Fruit fly (Drosophila melanogaster) whole organism, larva: Measurements from ENCODE around the gene Ubc2.

Experiments
- noc ChIP-seq: fragments of 200-800 bp; sonication (Bioruptor generic); optimal IDR thresholded peaks from 3 replicates; lab custom pipeline; 2019; ENCODE audit warnings: missing biosample characterization, mild to moderate bottlenecking, missing genetic modification characterization, moderate library complexity

Ubc2 gene

DNA sequence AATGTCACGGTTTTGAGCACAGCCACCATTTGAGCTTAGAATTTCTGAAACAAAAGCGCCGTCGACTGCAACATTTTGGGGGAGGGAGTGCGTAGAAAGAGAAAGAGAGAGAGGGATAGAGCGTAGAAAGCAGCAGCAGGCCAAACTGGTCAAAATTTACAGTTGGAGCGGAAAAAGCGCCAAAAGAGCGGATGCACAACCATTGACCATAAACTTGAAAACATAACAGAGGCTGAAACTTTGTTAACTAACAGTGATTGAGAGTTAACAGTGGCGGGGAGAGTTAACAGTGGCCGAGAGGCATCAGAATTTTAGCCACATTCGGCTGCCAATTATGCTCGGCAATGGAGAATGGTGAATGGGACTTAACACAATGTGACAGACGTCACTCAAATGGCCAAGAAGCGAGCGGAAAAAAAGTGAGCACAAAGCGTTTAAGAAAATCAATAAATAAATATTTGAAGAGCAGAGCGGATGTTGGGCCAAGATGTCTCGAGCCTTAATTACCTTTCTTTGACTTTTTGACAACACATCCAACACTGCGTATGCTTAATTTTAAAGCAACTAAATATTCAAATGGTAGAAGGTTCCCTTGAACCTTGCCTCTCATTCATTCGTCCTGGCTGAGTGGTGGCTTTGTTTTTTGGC is 10.6 kb downstream of the Ubc2 start:
- no peak for TF ChIP-seq noc (tag; lab: Kevin White, UChicago)

DNA sequence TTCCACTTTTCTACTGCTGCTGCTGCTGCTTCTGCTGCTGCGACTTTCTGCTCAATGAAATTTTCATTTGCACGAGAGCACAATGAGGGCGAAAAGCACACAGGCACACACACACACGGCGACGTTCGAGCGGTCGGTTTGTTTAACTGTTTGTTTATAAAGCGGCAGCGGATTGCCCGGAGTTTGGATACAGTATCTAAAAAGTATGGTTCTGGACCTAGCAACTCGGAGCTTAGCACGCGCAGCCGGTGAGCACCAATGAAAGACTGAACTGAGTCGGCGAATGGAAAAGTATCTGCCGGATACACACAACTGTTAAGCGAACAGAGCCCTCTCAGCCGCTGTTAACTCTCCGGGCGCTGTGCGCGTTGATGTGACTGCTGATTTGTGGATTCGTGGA is 11.8 kb downstream of the Ubc2 start, which contains the start of gene CG17124:
Gene CG17124, minus strand, starts transcription at position 277 of the 400 bp plus-strand sequence.
- no peak for TF ChIP-seq noc (tag; lab: Kevin White, UChicago)

DNA sequence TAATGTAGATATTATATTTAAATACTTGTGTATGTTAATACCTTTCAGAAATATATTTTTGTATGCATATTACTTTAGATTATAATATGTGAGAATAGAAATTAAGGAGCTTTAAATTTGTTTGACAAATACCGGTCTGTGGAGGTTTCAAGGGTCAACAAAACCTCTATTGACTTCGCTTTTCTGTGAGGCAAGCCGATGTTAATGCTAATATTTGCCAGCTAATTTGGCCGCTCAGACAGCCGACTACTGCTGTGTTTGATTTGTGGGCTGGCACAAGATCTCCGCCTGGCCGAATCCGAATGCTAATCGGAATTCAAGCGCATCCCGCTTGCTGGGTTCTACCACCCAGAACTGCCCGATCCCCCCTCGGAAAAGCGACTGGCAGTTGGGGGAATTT is 13.2 kb downstream of the Ubc2 start:
- no peak for TF ChIP-seq noc (tag; lab: Kevin White, UChicago)

DNA sequence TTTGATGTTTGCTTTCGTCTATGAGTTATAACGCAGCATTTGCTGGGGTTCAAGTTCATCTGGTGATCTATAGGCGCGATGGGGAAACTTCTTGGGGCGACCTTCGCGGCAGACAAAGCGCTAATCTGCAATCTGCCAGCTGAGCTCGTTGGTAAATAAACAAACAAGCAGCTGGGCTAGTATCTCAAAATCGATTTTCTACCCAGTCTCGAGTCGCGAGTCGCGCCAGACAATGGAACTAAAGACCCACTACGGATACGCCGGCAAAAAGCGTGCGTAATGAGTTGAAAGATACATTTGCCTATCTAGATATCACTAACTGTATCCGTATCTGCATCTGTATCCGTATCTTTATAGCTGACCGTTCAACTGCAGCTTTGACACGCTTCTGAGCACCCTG is 14.2 kb downstream of the Ubc2 start:
- no peak for TF ChIP-seq noc (tag; lab: Kevin White, UChicago)

DNA sequence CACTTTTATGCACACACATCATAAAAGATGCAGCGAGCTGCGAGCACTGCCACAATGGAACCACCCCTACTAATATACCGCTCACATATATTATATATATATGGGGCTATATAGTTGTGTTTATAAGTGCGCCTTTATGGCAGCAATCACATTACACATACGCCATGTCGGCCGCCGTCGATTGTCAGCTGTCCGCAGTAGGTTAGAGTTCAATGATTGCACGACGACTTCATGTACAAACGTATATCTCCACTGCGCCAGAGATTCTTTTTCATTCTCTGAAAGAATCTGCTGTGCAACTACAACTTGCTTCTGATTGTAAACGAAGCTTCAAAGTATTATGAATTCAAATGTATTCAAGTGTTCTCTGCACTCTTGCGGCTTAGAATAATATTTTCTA is 15.1 kb downstream of the Ubc2 start:
- TF ChIP-seq noc (tag; lab: Kevin White, UChicago) = no peak

DNA sequence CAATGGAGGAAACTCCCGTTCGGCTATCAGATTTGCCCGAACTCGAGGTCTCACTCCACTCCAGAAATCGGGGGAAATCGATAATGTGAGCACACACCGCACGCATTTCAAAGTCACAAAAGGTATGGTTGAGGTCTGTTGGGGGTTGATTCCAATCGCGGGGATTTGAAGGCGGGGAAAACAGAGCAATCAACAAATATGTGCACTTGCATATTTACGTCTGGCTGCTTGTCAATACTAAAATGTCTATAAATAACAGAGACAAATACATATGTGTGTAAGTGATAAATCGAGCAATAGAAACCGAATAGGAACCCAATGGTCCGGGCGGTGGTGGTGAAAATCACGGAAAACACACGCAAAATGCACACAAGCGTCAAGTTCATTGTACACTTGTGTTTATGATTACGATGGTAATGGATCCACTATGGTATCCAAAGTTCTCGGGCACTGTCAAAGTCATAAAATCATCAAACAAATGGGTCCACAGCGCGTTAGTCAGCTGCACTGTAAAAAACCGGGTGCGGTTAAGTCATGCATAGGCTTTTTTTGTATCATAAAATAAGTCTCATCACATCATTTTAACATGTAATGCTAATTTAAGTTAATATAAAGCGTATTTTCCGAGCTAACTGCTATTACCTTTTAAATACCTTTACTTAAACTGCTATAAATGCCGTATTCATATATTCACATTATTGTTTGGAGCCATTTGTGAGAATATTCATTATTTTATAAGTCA is 15.8 kb downstream of the Ubc2 start:
- TF ChIP-seq noc (tag; lab: Kevin White, UChicago) = no peak

DNA sequence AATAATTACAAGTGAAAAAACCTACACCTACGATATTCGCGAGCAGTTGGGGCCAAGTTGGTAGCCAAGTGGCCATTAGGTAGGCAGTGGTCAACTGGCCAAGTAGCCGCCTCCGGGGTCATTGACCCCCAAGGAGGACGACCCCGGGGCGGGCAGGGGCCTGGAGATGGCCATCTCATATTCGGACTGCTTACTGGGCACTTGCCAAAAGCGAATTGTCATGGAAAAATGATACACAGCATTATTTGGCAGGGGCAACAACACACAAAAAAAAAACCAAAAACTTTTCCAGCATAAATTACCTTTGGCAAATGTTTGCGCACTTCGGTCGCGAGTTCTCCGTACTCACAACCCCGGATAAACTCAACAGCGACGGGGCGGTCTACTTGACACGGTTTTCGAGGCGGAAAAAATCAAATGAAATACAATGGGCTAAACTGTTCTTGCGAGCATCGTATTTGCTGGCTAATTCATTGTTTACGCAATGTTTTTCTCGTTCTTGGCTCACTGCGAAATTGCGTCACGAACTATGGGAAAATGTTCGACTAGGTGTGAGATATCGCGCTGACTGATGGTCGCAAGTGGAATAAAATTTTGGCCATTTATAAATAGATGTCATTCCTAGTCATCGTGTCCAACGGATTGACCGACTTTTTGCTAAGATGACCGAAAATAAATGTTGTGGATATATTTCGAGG is 16.7 kb downstream of the Ubc2 start:
- TF ChIP-seq noc (tag; lab: Kevin White, UChicago) = no peak

- no peak for TF ChIP-seq noc (tag; lab: Kevin White, UChicago)
Measured at dm6 chr2L:10749607-10750467, 18.0 kb downstream of the Ubc2 start.

dm6 chr2L:10748218-10748617 is 19.6 kb downstream of the Ubc2 start:
- no peak for TF ChIP-seq noc (tag; lab: Kevin White, UChicago)

- no peak for TF ChIP-seq noc (tag; lab: Kevin White, UChicago)
Measured at dm6 chr2L:10743714-10744113, 24.1 kb downstream of the Ubc2 start, which contains the start of gene CG6729. CG6729 (minus strand) TSS chr2L:10743935.

- no peak for TF ChIP-seq noc (tag; lab: Kevin White, UChicago)
Measured at dm6 chr2L:10736993-10737756, 30.6 kb downstream of the Ubc2 start, which contains the start of the genes Vha16-5 and CG12299. Vha16-5 (minus strand) TSS chr2L:10737043. CG12299 (plus strand) TSS chr2L:10737345.

dm6 chr2L:10735923-10736322 is 31.9 kb downstream of the Ubc2 start, which contains the start of gene Nup107:
Nup107 (minus strand) TSS chr2L:10736071.
- TF ChIP-seq noc (tag; lab: Kevin White, UChicago) = no peak

DNA sequence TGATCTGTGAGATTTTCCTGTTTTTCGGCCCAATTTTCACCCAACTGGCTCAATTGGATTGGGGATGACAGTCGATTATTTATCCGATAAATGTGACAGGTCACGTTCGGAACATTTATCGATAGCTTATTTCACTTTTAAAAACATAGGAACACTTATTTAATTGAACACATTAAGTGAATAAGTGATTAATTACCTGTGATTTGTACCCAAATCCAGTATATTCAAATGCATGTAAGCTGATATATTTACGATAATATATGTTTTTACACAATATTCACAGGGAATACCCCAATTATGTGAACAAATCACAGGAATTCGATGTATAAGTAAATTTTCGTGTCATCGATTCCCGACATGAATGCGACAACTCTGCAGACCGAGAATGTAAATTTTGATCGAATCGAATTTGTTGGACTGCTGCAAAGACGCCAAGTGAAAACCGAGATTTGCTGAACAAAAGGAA is 35.4 kb downstream of the Ubc2 start, which contains the start of the genes EMC3 and Dpy-30L1:
Gene EMC3, minus strand, starts transcription at position 81 of the 466 bp plus-strand sequence.
Gene Dpy-30L1, plus strand, starts transcription at position 311 of the 466 bp plus-strand sequence.
- no peak for TF ChIP-seq noc (tag; lab: Kevin White, UChicago)

dm6 chr2L:10729955-10730354 is 37.9 kb downstream of the Ubc2 start, which contains the start of gene CG17118:
CG17118 (plus strand) TSS chr2L:10730255.
- no peak for TF ChIP-seq noc (tag; lab: Kevin White, UChicago)
